Worm (Caenorhabditis elegans) whole organism, midembryonic: ENCODE data around the gene gcy-14.

Experiments
- T22C8.4 ChIP-seq: fragments of 200-800 bp; sonication (Bioruptor generic); IDR thresholded peaks from 2 replicates; pipeline ENCODE4 v1.3.6; 2022; ENCODE audit warnings: missing genetic modification characterization, missing compliant biosample characterization
- cog-1 ChIP-seq: sonication (generic microtip); optimal IDR thresholded peaks from 2 replicates; lab custom pipeline; 2016; ENCODE audit warnings: missing genetic modification characterization, missing compliant biosample characterization
- flt-1 ChIP-seq: fragments of 200-800 bp; sonication (Bioruptor generic); IDR thresholded peaks from 2 replicates; pipeline ENCODE4 v1.3.6; 2022; ENCODE audit warnings: missing genetic modification characterization, missing compliant biosample characterization
- klf-2 ChIP-seq: fragments of 200-800 bp; sonication (Bioruptor generic); conservative IDR thresholded peaks from 2 replicates; pipeline ENCODE4 v1.3.6; 2022; ENCODE audit warnings: missing genetic modification reagents, missing genetic modification characterization, missing compliant biosample characterization
- med-1 ChIP-seq: sonication (generic microtip); optimal IDR thresholded peaks from 2 replicates; lab custom pipeline; 2017; ENCODE audit warnings: missing genetic modification characterization, mild to moderate bottlenecking, missing compliant biosample characterization, antibody characterized with exemption, missing genetic modification reagents; ENCODE audit not compliant: insufficient read depth
- ref-1 ChIP-seq: fragments of 200-800 bp; sonication (Bioruptor generic); conservative IDR thresholded peaks from 2 replicates; pipeline ENCODE4 v1.3.6; 2022; ENCODE audit warnings: missing genetic modification reagents, missing genetic modification characterization, missing compliant biosample characterization
- tab-1 ChIP-seq: fragments of 200-800 bp; sonication (Bioruptor generic); IDR thresholded peaks from 2 replicates; pipeline ENCODE4 v1.3.6; 2022; ENCODE audit warnings: missing genetic modification characterization, missing compliant biosample characterization
- ztf-23 ChIP-seq: fragments of 200-800 bp; sonication (Bioruptor generic); IDR thresholded peaks from 2 replicates; pipeline ENCODE4 v1.3.6; 2022; ENCODE audit warnings: missing genetic modification reagents, missing genetic modification characterization, missing compliant biosample characterization
- ztf-29 ChIP-seq: fragments of 200-800 bp; sonication (Bioruptor generic); IDR thresholded peaks from 2 replicates; pipeline ENCODE4 v1.3.6; 2022; ENCODE audit warnings: missing genetic modification reagents, missing genetic modification characterization, missing compliant biosample characterization

Gene gcy-14

ce11 chrV:14853739-14854138, 14.3 kb downstream of the gcy-14 start:
- TF ChIP-seq ztf-29 (GFP tag; lab: Robert Waterston, UW) (no peak), T22C8.4 (GFP tag; lab: Robert Waterston, UW) (no peak), klf-2 (GFP tag; lab: Robert Waterston, UW) (no peak), cog-1 (tag; lab: Kevin White, UChicago) (no peak), ztf-23 (GFP tag; lab: Robert Waterston, UW) (no peak), med-1 (no peak), tab-1 (GFP tag; lab: Robert Waterston, UW) (no peak), flt-1 (GFP tag; lab: Robert Waterston, UW) (no peak), ref-1 (GFP tag; lab: Robert Waterston, UW) (no peak)

- TF ChIP-seq ztf-23 (GFP tag; lab: Robert Waterston, UW) (no peak), ref-1 (GFP tag; lab: Robert Waterston, UW) (no peak), T22C8.4 (GFP tag; lab: Robert Waterston, UW) (no peak), flt-1 (GFP tag; lab: Robert Waterston, UW) (no peak), tab-1 (GFP tag; lab: Robert Waterston, UW) (no peak), klf-2 (GFP tag; lab: Robert Waterston, UW) (no peak), ztf-29 (GFP tag; lab: Robert Waterston, UW) (no peak), med-1 (no peak), cog-1 (tag; lab: Kevin White, UChicago) (no peak)
Measured at ce11 chrV:14852620-14853019, 15.5 kb downstream of the gcy-14 start.

ce11 chrV:14851972-14852371, 16.1 kb downstream of the gcy-14 start:
- TF ChIP-seq cog-1 (tag; lab: Kevin White, UChicago) (no peak), T22C8.4 (GFP tag; lab: Robert Waterston, UW) (no peak), ref-1 (GFP tag; lab: Robert Waterston, UW) (no peak), tab-1 (GFP tag; lab: Robert Waterston, UW) (no peak), klf-2 (GFP tag; lab: Robert Waterston, UW) (no peak)

ce11 chrV:14851206-14851605, 16.9 kb downstream of the gcy-14 start:
- TF ChIP-seq tab-1 (GFP tag; lab: Robert Waterston, UW): no peak

- TF ChIP-seq ref-1 (GFP tag; lab: Robert Waterston, UW) (no peak), ztf-23 (GFP tag; lab: Robert Waterston, UW) (no peak), cog-1 (tag; lab: Kevin White, UChicago) (no peak), T22C8.4 (GFP tag; lab: Robert Waterston, UW) (no peak), flt-1 (GFP tag; lab: Robert Waterston, UW) (no peak), ztf-29 (GFP tag; lab: Robert Waterston, UW) (no peak), tab-1 (GFP tag; lab: Robert Waterston, UW) (no peak), med-1 (no peak), klf-2 (GFP tag; lab: Robert Waterston, UW) (no peak)
Measured at ce11 chrV:14850530-14850929, 17.6 kb downstream of the gcy-14 start.

ce11 chrV:14849628-14850027, 18.5 kb downstream of the gcy-14 start:
- TF ChIP-seq ztf-23 (GFP tag; lab: Robert Waterston, UW): no peak
- no peak for TF ChIP-seq ref-1 (GFP tag; lab: Robert Waterston, UW)
- TF ChIP-seq tab-1 (GFP tag; lab: Robert Waterston, UW): no peak
- TF ChIP-seq flt-1 (GFP tag; lab: Robert Waterston, UW): no peak
- no peak for TF ChIP-seq T22C8.4 (GFP tag; lab: Robert Waterston, UW)
- no peak for TF ChIP-seq med-1
- no peak for TF ChIP-seq cog-1 (tag; lab: Kevin White, UChicago)

ce11 chrV:14848510-14849206, 19.4 kb downstream of the gcy-14 start:
- TF ChIP-seq med-1 (no peak), T22C8.4 (GFP tag; lab: Robert Waterston, UW) (no peak)

- no peak for TF ChIP-seq ref-1 (GFP tag; lab: Robert Waterston, UW)
- TF ChIP-seq cog-1 (tag; lab: Kevin White, UChicago): no peak
- no peak for TF ChIP-seq med-1
- no peak for TF ChIP-seq klf-2 (GFP tag; lab: Robert Waterston, UW)
- no peak for TF ChIP-seq tab-1 (GFP tag; lab: Robert Waterston, UW)
- no peak for TF ChIP-seq T22C8.4 (GFP tag; lab: Robert Waterston, UW)
- no peak for TF ChIP-seq flt-1 (GFP tag; lab: Robert Waterston, UW)
- no peak for TF ChIP-seq ztf-23 (GFP tag; lab: Robert Waterston, UW)
- no peak for TF ChIP-seq ztf-29 (GFP tag; lab: Robert Waterston, UW)
Measured at ce11 chrV:14847291-14847915, 20.7 kb downstream of the gcy-14 start, which contains the start of gene ret-1. ret-1 (minus strand) TSS chrV:14847413.

- TF ChIP-seq cog-1 (tag; lab: Kevin White, UChicago) (no peak), klf-2 (GFP tag; lab: Robert Waterston, UW) (no peak), flt-1 (GFP tag; lab: Robert Waterston, UW) (no peak), med-1 (no peak), ztf-29 (GFP tag; lab: Robert Waterston, UW) (no peak), T22C8.4 (GFP tag; lab: Robert Waterston, UW) (no peak), ztf-23 (GFP tag; lab: Robert Waterston, UW) (no peak), ref-1 (GFP tag; lab: Robert Waterston, UW) (no peak), tab-1 (GFP tag; lab: Robert Waterston, UW) (no peak)
Measured at ce11 chrV:14841660-14842059, 26.4 kb downstream of the gcy-14 start.
